Fruit fly (Drosophila melanogaster): ENCODE data around the gene p-cup.

p-cup gene

DNA sequence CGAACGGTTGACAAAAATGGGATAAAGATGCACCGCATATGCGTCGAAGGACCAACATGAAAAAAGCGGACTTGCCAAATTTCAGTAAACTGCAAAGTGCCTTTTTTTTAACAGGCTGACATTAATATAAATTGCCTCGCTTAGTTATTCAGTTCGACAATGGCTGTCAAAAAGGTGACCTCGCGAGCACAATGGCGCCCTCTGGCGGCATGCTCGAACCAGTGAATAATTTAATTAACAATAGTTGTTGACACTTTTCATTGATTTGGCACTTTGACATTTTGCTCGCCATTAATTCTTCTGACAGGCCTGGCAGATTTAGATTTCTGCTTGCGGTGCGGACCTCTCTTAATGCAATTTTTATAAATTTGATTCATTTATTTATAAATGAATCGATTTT is 23.9 kb upstream of the p-cup start:
- TF ChIP-seq CG17801 (GFP tag; optimal IDR thresholded peaks at IDR 0.05; ENCODE audit: partially characterized antibody) = no peak

DNA sequence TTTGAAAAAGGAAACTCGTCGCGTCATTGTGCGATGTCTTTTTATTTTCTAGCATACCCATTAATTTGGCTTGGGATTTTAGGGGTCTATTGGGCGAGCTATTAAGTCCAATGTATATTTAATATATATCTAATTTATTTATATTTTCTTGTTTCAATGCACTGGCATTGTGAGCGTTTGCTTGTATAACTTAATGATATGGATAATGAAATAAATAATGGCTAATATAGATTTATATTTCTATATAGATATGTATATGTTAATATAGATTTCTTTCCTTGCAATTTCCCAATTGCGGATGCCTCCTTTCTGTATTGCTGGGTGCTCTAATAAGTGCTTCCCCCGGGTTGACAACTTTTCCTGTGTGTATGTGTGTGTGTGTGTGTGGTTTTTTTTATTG is 23.0 kb upstream of the p-cup start:
- TF ChIP-seq CG17801 (GFP tag; optimal IDR thresholded peaks at IDR 0.05; ENCODE audit: partially characterized antibody) = no peak

- TF ChIP-seq CG17801 (GFP tag; optimal IDR thresholded peaks at IDR 0.05; ENCODE audit: partially characterized antibody) = no peak
These were observed 16.9 kb upstream of the p-cup start for dm6 chrX:17465523-17465922.

DNA sequence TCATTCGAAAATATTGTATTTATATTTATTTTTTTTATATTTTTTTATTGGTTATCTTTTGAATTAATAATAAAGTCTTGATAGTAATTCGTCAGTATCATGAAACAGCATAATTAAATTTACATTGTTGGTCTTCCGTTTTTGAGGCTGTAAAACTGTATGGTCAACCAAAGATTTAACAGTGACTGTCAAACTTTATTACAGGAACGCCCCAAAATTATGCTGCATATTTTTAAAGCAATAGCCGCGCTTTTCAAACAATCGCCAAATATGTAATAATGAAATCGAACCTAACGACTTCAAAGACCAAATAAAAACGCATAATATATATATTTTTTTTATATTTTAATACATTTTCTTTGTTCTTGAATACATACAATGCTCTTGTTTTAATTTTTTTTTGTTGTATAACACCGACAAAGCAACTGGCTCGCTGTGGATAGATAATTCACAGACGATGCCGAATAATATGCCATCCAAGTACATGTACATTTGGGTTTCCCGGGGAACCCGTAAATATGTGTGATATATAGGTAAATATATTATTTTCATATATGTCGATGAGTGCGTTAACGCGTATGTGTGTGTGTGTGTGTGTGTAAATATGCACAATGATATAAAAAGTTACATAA is 7.4 kb upstream of the p-cup start:
- no peak for TF ChIP-seq CG17801 (GFP tag; optimal IDR thresholded peaks at IDR 0.05; ENCODE audit: partially characterized antibody)

dm6 chrX:17452443-17452842 is 3.9 kb upstream of the p-cup start, which contains the start of gene CG8568:
TSS of gene CG8568 (minus strand) at chrX:17452543.
- no peak for TF ChIP-seq CG17801 (GFP tag; optimal IDR thresholded peaks at IDR 0.05; ENCODE audit: partially characterized antibody)

DNA sequence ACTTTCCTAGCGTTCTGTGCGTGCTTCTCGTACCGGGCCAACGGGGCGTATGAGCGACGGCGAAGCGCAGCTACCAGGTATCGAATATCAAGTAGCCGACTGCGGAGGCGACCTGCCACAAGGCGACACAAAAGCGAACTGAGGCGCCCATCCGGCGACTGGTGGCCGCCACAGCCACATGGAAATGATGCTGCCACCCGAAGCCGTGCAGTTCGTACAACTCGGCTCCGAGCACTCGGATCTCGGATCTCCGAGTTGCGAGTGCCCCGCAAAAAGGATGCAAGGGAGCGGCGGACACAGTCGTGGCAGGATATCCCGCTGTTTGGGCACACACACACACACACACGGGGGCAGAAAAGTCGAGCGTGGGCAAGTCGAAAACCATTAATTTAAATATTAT is 4.7 kb downstream of the p-cup start, which contains the start of the genes CG12994 and CG46464:
TSS of gene CG12994 (minus strand) at position 115 of the 400 bp plus-strand sequence.
TSS of gene CG46464 (minus strand) at position 115 of the 400 bp plus-strand sequence.
- no peak for TF ChIP-seq CG17801 (GFP tag; optimal IDR thresholded peaks at IDR 0.05; ENCODE audit: partially characterized antibody)

DNA sequence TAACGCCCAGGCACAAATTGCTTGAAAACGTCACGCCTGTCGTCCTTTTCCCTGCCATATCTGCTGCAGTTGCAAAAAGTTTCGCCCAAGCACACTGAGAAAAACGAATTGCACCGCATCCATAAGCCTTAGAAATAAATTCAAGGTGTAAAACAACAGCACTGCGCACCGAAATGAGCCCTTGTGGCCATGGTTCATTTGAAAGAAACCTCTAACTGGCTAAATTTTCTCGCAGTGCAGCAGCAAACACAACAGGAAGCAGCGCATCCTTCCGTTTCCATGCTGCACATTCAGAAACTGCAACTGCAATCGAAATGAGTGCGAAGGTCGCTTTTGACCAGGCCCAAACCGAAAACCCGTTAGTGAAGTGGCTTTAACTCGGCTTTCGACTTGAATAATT is 24.2 kb downstream of the p-cup start:
- no peak for TF ChIP-seq CG17801 (GFP tag; optimal IDR thresholded peaks at IDR 0.05; ENCODE audit: partially characterized antibody)

dm6 chrX:17423310-17423945 is 25.1 kb downstream of the p-cup start, which contains the start of gene ENGase:
TSS of gene ENGase (plus strand) at chrX:17423591.
- no peak for TF ChIP-seq CG17801 (GFP tag; optimal IDR thresholded peaks at IDR 0.05; ENCODE audit: partially characterized antibody)

dm6 chrX:17421987-17422386 is 26.6 kb downstream of the p-cup start, which contains the start of gene CG8611:
TSS of gene CG8611 (minus strand) at chrX:17422145.
- no peak for TF ChIP-seq CG17801 (GFP tag; optimal IDR thresholded peaks at IDR 0.05; ENCODE audit: partially characterized antibody)

dm6 chrX:17407737-17408136 is 40.8 kb downstream of the p-cup start:
- TF ChIP-seq CG17801 (GFP tag; optimal IDR thresholded peaks at IDR 0.05; ENCODE audit: partially characterized antibody) = no peak

DNA sequence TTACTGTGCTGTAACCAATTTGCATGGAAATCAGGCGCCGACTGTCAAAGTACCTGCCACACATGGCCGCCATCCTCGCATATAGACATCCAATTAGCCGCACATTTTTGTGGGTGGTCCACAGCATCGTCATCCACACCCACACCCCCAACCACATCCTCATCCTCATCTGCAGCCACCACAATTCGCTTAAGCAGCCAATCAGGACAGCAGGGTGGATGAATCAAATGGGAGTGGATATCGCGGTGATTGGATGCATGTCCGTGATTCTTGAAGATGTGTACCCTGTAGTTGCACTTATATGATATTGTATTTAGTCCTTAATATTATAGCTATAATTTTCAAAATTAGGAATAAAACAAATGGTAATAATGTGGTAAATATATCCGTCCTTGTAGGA is 43.7 kb downstream of the p-cup start:
- TF ChIP-seq CG17801 (GFP tag; optimal IDR thresholded peaks at IDR 0.05; ENCODE audit: partially characterized antibody) = no peak

DNA sequence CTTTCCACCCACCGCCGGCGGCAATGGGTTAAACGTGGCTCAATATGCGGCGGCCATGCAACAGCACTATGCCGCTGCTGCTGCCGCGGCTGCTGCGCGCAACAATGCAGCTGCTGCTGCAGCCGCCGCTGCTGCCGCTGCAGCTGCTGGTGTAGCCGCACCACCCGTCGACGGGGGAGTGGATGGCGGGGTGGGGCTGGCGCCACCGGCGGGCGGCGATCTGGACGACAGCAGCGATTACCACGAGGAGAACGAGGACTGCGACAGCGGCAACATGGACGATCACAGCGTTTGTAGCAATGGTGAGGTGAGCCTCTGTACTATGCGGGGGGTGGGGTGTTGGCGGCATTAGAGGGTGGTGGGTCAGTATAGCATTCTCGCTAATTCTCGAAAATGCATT is 50.4 kb downstream of the p-cup start:
- TF ChIP-seq CG17801 (GFP tag; optimal IDR thresholded peaks at IDR 0.05; ENCODE audit: partially characterized antibody) = no peak

- TF ChIP-seq CG17801 (GFP tag; optimal IDR thresholded peaks at IDR 0.05; ENCODE audit: partially characterized antibody) = no peak
These were observed 51.4 kb downstream of the p-cup start, which contains the start of gene B-H1 for dm6 chrX:17397103-17397711. TSS of gene B-H1 (plus strand) at chrX:17397478.
